Worm (Caenorhabditis elegans) whole organism, mixed stage, embryonic: ENCODE results near the gene srsx-7.

Experiments used
- M03D4.4 ChIP-seq: sonication (generic microtip); optimal IDR thresholded peaks from 2 replicates; lab custom pipeline; 2017; ENCODE audit warnings: mild to moderate bottlenecking, missing genetic modification characterization, missing compliant biosample characterization
- bed-3 ChIP-seq: fragments of 200-800 bp; sonication (Bioruptor generic); optimal IDR thresholded peaks from 3 replicates; lab custom pipeline; 2018; ENCODE audit warnings: mild to moderate bottlenecking, missing genetic modification characterization, moderate library complexity, missing compliant biosample characterization
- blmp-1 ChIP-seq: fragments of 150-350 bp; optimal IDR thresholded peaks from 2 replicates; lab custom pipeline; 2014; ENCODE audit warnings: missing biosample characterization, missing genetic modification characterization
- ceh-39 ChIP-seq: fragments of 150-350 bp; optimal IDR thresholded peaks from 2 replicates; lab custom pipeline; 2014; ENCODE audit warnings: missing biosample characterization, missing genetic modification characterization
- ceh-43 ChIP-seq: fragments of 200-800 bp; sonication (Bioruptor generic); optimal IDR thresholded peaks from 2 replicates; lab custom pipeline; 2018; ENCODE audit warnings: mild to moderate bottlenecking, missing genetic modification characterization, moderate library complexity, missing compliant biosample characterization
- ceh-83 ChIP-seq: fragments of 200-800 bp; sonication (Bioruptor generic); optimal IDR thresholded peaks from 2 replicates; lab custom pipeline; 2018; ENCODE audit warnings: mild to moderate bottlenecking, missing genetic modification characterization, missing compliant biosample characterization
- ces-1 ChIP-seq: fragments of 150-350 bp; optimal IDR thresholded peaks from 2 replicates; lab custom pipeline; 2014; ENCODE audit warnings: missing biosample characterization, missing genetic modification reagents, missing genetic modification characterization
- drap-1 ChIP-seq: fragments of 200-800 bp; sonication (Bioruptor generic); optimal IDR thresholded peaks from 3 replicates; lab custom pipeline; 2018; ENCODE audit warnings: mild to moderate bottlenecking, missing genetic modification characterization, missing compliant biosample characterization
- elt-1 ChIP-seq: sonication (generic microtip); optimal IDR thresholded peaks from 2 replicates; lab custom pipeline; 2017; ENCODE audit warnings: missing genetic modification characterization, mild to moderate bottlenecking, missing compliant biosample characterization, antibody characterized with exemption, moderate library complexity, borderline replicate concordance; ENCODE audit not compliant: insufficient read depth
- flh-1 ChIP-seq: fragments of 200-800 bp; sonication (Bioruptor generic); optimal IDR thresholded peaks from 2 replicates; lab custom pipeline; 2018; ENCODE audit warnings: mild to moderate bottlenecking, missing genetic modification characterization, moderate library complexity, missing compliant biosample characterization
- ham-2 ChIP-seq: fragments of 200-800 bp; sonication (Bioruptor generic); optimal IDR thresholded peaks from 2 replicates; lab custom pipeline; 2018; ENCODE audit warnings: mild to moderate bottlenecking, missing genetic modification characterization, missing compliant biosample characterization
- hlh-1 ChIP-seq: fragments of 150-350 bp; optimal IDR thresholded peaks from 2 replicates; lab custom pipeline; 2014; ENCODE audit warnings: missing biosample characterization, missing genetic modification reagents, missing genetic modification characterization
- lin-13 ChIP-seq: fragments of 150-350 bp; optimal IDR thresholded peaks from 2 replicates; lab custom pipeline; 2014; ENCODE audit warnings: missing biosample characterization, missing genetic modification characterization
- lin-32 ChIP-seq: fragments of 200-800 bp; sonication (Bioruptor generic); optimal IDR thresholded peaks from 2 replicates; lab custom pipeline; 2018; ENCODE audit warnings: mild to moderate bottlenecking, missing genetic modification characterization, missing compliant biosample characterization
- lsy-2 ChIP-seq: fragments of 150-350 bp; optimal IDR thresholded peaks from 2 replicates; lab custom pipeline; 2014; ENCODE audit warnings: missing biosample characterization, missing genetic modification characterization
- mab-5 ChIP-seq: fragments of 150-350 bp; optimal IDR thresholded peaks from 2 replicates; lab custom pipeline; 2014; ENCODE audit warnings: missing biosample characterization, missing genetic modification characterization
- nhr-12 ChIP-seq: fragments of 150-350 bp; optimal IDR thresholded peaks from 2 replicates; lab custom pipeline; 2014; ENCODE audit warnings: missing biosample characterization, missing genetic modification characterization
- nhr-2 ChIP-seq: fragments of 150-350 bp; optimal IDR thresholded peaks from 2 replicates; lab custom pipeline; 2014; ENCODE audit warnings: missing biosample characterization, missing genetic modification characterization
- nhr-76 ChIP-seq: sonication (generic microtip); optimal IDR thresholded peaks from 2 replicates; lab custom pipeline; 2017; ENCODE audit warnings: missing biosample characterization, missing genetic modification characterization
- pha-4 ChIP-seq: fragments of 150-350 bp; optimal IDR thresholded peaks from 2 replicates; lab custom pipeline; 2018; ENCODE audit warnings: missing biosample characterization, missing genetic modification reagents, missing genetic modification characterization
- sem-2 ChIP-seq: fragments of 200-800 bp; sonication (Bioruptor generic); optimal IDR thresholded peaks from 2 replicates; lab custom pipeline; 2018; ENCODE audit warnings: mild to moderate bottlenecking, missing genetic modification characterization, missing compliant biosample characterization
- snpc-4 ChIP-seq: fragments of 150-350 bp; optimal IDR thresholded peaks from 2 replicates; lab custom pipeline; 2014; ENCODE audit warnings: missing biosample characterization, missing genetic modification characterization
- sptf-1 ChIP-seq: sonication (generic microtip); optimal IDR thresholded peaks from 2 replicates; lab custom pipeline; 2017; ENCODE audit warnings: mild to moderate bottlenecking, missing genetic modification characterization, moderate library complexity, missing compliant biosample characterization
- tbx-8 ChIP-seq: fragments of 200-800 bp; sonication (Bioruptor generic); optimal IDR thresholded peaks from 2 replicates; lab custom pipeline; 2018; ENCODE audit warnings: mild to moderate bottlenecking, missing genetic modification characterization, moderate library complexity, missing compliant biosample characterization
- unc-120 ChIP-seq: sonication (generic microtip); optimal IDR thresholded peaks from 2 replicates; lab custom pipeline; 2017; ENCODE audit warnings: missing genetic modification characterization, missing compliant biosample characterization; ENCODE audit not compliant: poor library complexity, severe bottlenecking
- unc-62 ChIP-seq: fragments of 150-350 bp; optimal IDR thresholded peaks from 2 replicates; lab custom pipeline; 2014; ENCODE audit warnings: missing biosample characterization, missing genetic modification reagents, missing genetic modification characterization
- zip-8 ChIP-seq: fragments of 150-350 bp; optimal IDR thresholded peaks from 2 replicates; lab custom pipeline; 2014; ENCODE audit warnings: missing biosample characterization, missing genetic modification characterization
- ztf-11 ChIP-seq: fragments of 150-350 bp; optimal IDR thresholded peaks from 2 replicates; lab custom pipeline; 2014; ENCODE audit warnings: missing biosample characterization, missing genetic modification characterization

The srsx-7 gene

DNA sequence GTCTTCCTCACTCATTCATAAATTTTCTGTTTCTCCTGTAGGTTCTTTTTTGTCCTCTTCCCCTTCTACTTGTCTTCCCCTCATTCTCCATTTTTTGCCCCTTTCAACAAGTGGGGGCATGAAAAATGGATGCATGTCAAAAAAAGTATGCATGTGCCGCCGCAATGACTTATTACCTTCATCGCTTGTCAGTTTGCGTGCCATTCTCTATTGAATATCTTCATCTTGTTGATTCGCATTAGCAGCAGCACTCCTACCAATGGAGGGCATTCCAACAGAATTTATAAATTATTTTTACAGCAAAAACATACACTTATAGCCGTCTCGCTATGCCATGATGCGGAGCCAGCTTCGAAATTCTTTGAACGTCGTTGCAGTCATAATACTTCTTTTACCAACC lies 34.4 kb upstream of the srsx-7 start, which contains the start of gene F40A3.1:
F40A3.1 (plus strand) TSS at position 301 of the 400 bp plus-strand sequence.
- no peak for TF ChIP-seq hlh-1 (tag; lab: Kevin White, UChicago)
- TF ChIP-seq nhr-76 (tag; lab: Kevin White, UChicago): no peak
- no peak for TF ChIP-seq nhr-12 (tag; lab: Kevin White, UChicago)
- no peak for TF ChIP-seq ces-1 (GFP tag; lab: Kevin White, UChicago)
- no peak for TF ChIP-seq ham-2
- TF ChIP-seq lsy-2: no peak
- no peak for TF ChIP-seq ztf-11 (tag; lab: Kevin White, UChicago)

DNA sequence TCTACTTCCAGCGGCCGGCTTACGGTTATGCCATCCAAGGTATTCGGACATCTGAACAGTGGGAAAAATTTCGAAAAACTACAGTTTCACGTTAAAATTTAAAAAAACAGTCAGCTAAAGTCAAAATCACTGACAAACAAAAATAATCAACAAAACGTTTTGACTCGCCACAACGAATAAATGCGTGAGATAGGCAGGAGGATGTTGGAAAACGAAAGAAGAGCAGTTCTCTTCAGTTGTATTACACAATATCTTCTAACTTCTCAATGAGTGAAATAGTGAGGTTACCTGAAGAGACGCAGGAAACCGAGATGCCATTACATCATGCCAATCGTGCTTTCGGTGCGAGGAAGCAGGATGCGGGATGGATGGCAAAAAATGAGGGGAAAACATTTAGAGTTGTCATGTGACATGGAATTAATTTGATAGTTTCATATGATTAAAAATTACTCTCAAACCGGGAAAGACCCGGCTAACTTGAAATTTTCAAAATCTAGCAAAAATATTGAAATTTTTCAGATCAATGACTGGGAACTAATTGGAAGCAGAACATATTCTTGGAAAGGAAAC lies 31.7 kb upstream of the srsx-7 start, which contains the start of gene F40A3.6:
F40A3.6 (minus strand) TSS at position 51 of the 570 bp plus-strand sequence.
- TF ChIP-seq snpc-4 (tag; lab: Kevin White, UChicago) (no peak), unc-120 (peak; percentile 18)

- TF ChIP-seq blmp-1 (no peak), mab-5 (tag; lab: Kevin White, UChicago) (no peak), lsy-2 (no peak), unc-62 (GFP tag; lab: Kevin White, UChicago) (no peak), lin-13 (tag; lab: Kevin White, UChicago) (no peak), tbx-8 (GFP tag; lab: Kevin White, UChicago) (no peak), pha-4 (tag; lab: Kevin White, UChicago) (no peak), zip-8 (tag; lab: Kevin White, UChicago) (no peak), nhr-76 (tag; lab: Kevin White, UChicago) (no peak), ceh-43 (no peak), nhr-2 (tag; lab: Kevin White, UChicago) (no peak), nhr-12 (tag; lab: Kevin White, UChicago) (no peak), hlh-1 (tag; lab: Kevin White, UChicago) (no peak), ceh-39 (tag; lab: Kevin White, UChicago) (no peak), drap-1 (GFP tag; lab: Kevin White, UChicago) (no peak), snpc-4 (tag; lab: Kevin White, UChicago) (no peak), M03D4.4 (tag; lab: Kevin White, UChicago) (no peak)
Observed at ce11 chrV:7899761-7900160, 25.8 kb upstream of the srsx-7 start, which contains the start of gene F40A3.7. TSS of gene F40A3.7 (minus strand) at chrV:7899861.

ce11 chrV:7901222-7901621 lies 24.4 kb upstream of the srsx-7 start:
- TF ChIP-seq sptf-1 (tag; lab: Kevin White, UChicago) (no peak), lin-32 (no peak), pha-4 (tag; lab: Kevin White, UChicago) (no peak), ceh-83 (no peak), mab-5 (tag; lab: Kevin White, UChicago) (no peak), ceh-43 (no peak), tbx-8 (GFP tag; lab: Kevin White, UChicago) (no peak), bed-3 (no peak), unc-120 (no peak), nhr-12 (tag; lab: Kevin White, UChicago) (no peak)

- no peak for TF ChIP-seq ham-2
- no peak for TF ChIP-seq nhr-2 (tag; lab: Kevin White, UChicago)
- no peak for TF ChIP-seq unc-120
- TF ChIP-seq lin-13 (tag; lab: Kevin White, UChicago): no peak
- TF ChIP-seq nhr-76 (tag; lab: Kevin White, UChicago): no peak
- no peak for TF ChIP-seq snpc-4 (tag; lab: Kevin White, UChicago)
- TF ChIP-seq bed-3: no peak
- no peak for TF ChIP-seq zip-8 (tag; lab: Kevin White, UChicago)
- no peak for TF ChIP-seq elt-1
- no peak for TF ChIP-seq ztf-11 (tag; lab: Kevin White, UChicago)
- TF ChIP-seq tbx-8 (GFP tag; lab: Kevin White, UChicago): no peak
- TF ChIP-seq blmp-1: no peak
Observed at ce11 chrV:7904389-7904788, 21.2 kb upstream of the srsx-7 start.

DNA sequence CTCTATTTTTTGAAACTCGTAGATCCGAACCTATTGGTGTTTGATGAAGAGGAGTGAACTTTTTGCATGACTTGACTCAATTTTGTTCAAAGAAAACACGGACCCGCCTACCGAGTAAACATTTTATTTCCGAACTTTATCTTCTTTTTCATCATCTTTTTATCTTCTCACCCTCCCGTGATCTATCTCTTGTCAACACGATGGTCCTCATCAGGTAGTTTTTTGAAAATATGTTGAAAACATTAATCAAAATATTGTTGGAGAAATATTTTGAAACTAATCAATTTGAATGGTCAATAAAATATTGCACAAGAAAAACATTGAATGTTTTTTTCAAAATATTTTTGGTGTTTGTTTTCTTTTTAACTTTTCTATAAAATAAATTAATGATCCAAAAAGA lies 17.2 kb upstream of the srsx-7 start:
- TF ChIP-seq ceh-83 (no peak), blmp-1 (no peak), ceh-39 (tag; lab: Kevin White, UChicago) (no peak), elt-1 (no peak), zip-8 (tag; lab: Kevin White, UChicago) (no peak), nhr-2 (tag; lab: Kevin White, UChicago) (no peak), ztf-11 (tag; lab: Kevin White, UChicago) (no peak), ham-2 (no peak), flh-1 (GFP tag; lab: Kevin White, UChicago) (no peak), lsy-2 (no peak), ceh-43 (no peak), bed-3 (no peak), lin-13 (tag; lab: Kevin White, UChicago) (no peak), lin-32 (no peak), sem-2 (GFP tag; lab: Kevin White, UChicago) (no peak), sptf-1 (tag; lab: Kevin White, UChicago) (no peak), unc-120 (no peak)
